Fruit fly (Drosophila melanogaster) whole organism, embryonic: Measurements from ENCODE around the gene CG6843.

Experiments
- Abd-B ChIP-seq: fragments of 200-800 bp; sonication (Bioruptor generic); optimal IDR thresholded peaks from 2 replicates; lab custom pipeline; 2018; ENCODE audit warnings: missing biosample characterization, mild to moderate bottlenecking, missing genetic modification characterization, moderate library complexity
- CG10959 ChIP-seq: fragments of 200-800 bp; sonication (Bioruptor generic); IDR thresholded peaks from 2 replicates; pipeline ENCODE4 v1.3.6; 2022; ENCODE audit warnings: missing biosample characterization, missing genetic modification characterization
- CG11093 ChIP-seq: fragments of 200-800 bp; sonication (Bioruptor generic); IDR thresholded peaks from 3 replicates; pipeline ENCODE4 v1.3.6; 2022; ENCODE audit warnings: missing biosample characterization, missing genetic modification characterization
- CG11695 ChIP-seq: fragments of 200-800 bp; sonication (Bioruptor generic); IDR thresholded peaks from 3 replicates; pipeline ENCODE4 v1.3.6; 2022; ENCODE audit warnings: missing biosample characterization, missing genetic modification characterization
- CG12769 ChIP-seq: fragments of 200-800 bp; sonication (Bioruptor generic); optimal IDR thresholded peaks from 2 replicates; lab custom pipeline; 2019; ENCODE audit warnings: missing biosample characterization, mild to moderate bottlenecking, missing genetic modification characterization, moderate library complexity
- CG13296 ChIP-seq: fragments of 200-800 bp; sonication (Bioruptor generic); optimal IDR thresholded peaks from 3 replicates; lab custom pipeline; 2018; ENCODE audit warnings: missing biosample characterization, mild to moderate bottlenecking, missing genetic modification characterization
- CG14965 ChIP-seq: fragments of 200-800 bp; sonication (Bioruptor generic); optimal IDR thresholded peaks from 2 replicates; lab custom pipeline; 2016; ENCODE audit warnings: missing biosample characterization, missing genetic modification characterization, borderline replicate concordance
- CG1603 ChIP-seq: fragments of 200-800 bp; sonication (Bioruptor generic); optimal IDR thresholded peaks from 2 replicates; lab custom pipeline; 2019; ENCODE audit warnings: missing biosample characterization, mild to moderate bottlenecking, missing genetic modification characterization, moderate library complexity
- CG16863 ChIP-seq: fragments of 200-800 bp; sonication (Bioruptor generic); optimal IDR thresholded peaks from 3 replicates; lab custom pipeline; 2016; ENCODE audit warnings: missing biosample characterization, missing genetic modification characterization
- CG2116 ChIP-seq: fragments of 200-800 bp; sonication (Bioruptor generic); optimal IDR thresholded peaks from 3 replicates; lab custom pipeline; 2018; ENCODE audit warnings: missing biosample characterization, mild to moderate bottlenecking, missing genetic modification characterization
- CG2120 ChIP-seq: fragments of 200-800 bp; sonication (Bioruptor generic); optimal IDR thresholded peaks from 3 replicates; lab custom pipeline; 2016; ENCODE audit warnings: missing biosample characterization, missing genetic modification characterization
- CG2678 ChIP-seq: fragments of 200-800 bp; sonication (Bioruptor generic); optimal IDR thresholded peaks from 3 replicates; lab custom pipeline; 2019; ENCODE audit warnings: missing biosample characterization, mild to moderate bottlenecking, missing genetic modification characterization, moderate library complexity
- CG2889 ChIP-seq: fragments of 200-800 bp; sonication (Bioruptor generic); IDR thresholded peaks from 3 replicates; pipeline ENCODE4 v1.3.6; 2022; ENCODE audit warnings: missing biosample characterization, missing genetic modification characterization
- CG3163 ChIP-seq: fragments of 200-800 bp; sonication (Bioruptor generic); optimal IDR thresholded peaks from 3 replicates; lab custom pipeline; 2016; ENCODE audit warnings: missing biosample characterization, missing genetic modification characterization
- CG34422 ChIP-seq: fragments of 200-800 bp; sonication (Bioruptor generic); IDR thresholded peaks from 3 replicates; pipeline ENCODE4 v1.3.6; 2022; ENCODE audit warnings: missing biosample characterization, missing genetic modification characterization
- CG4360 ChIP-seq: fragments of 200-800 bp; sonication (Bioruptor generic); IDR thresholded peaks from 2 replicates; pipeline ENCODE4 v1.3.6; 2022; ENCODE audit warnings: missing biosample characterization, missing genetic modification characterization
- CG4707 ChIP-seq: fragments of 200-800 bp; sonication (Bioruptor generic); optimal IDR thresholded peaks from 2 replicates; lab custom pipeline; 2018; ENCODE audit warnings: missing biosample characterization, mild to moderate bottlenecking, missing genetic modification characterization, moderate library complexity
- CG4820 ChIP-seq: fragments of 200-800 bp; sonication (Bioruptor generic); optimal IDR thresholded peaks from 3 replicates; lab custom pipeline; 2016; ENCODE audit warnings: missing biosample characterization, missing genetic modification characterization
- CG4854 ChIP-seq: fragments of 200-800 bp; sonication (Bioruptor generic); optimal IDR thresholded peaks from 2 replicates; lab custom pipeline; 2016; ENCODE audit warnings: missing biosample characterization, missing genetic modification characterization, inconsistent platforms
- CG6654 ChIP-seq: fragments of 200-800 bp; sonication (Bioruptor generic); optimal IDR thresholded peaks from 2 replicates; lab custom pipeline; 2017; ENCODE audit warnings: missing biosample characterization, mild to moderate bottlenecking, missing genetic modification characterization
- CG6683 ChIP-seq: fragments of 200-800 bp; sonication (Bioruptor generic); optimal IDR thresholded peaks from 2 replicates; lab custom pipeline; 2017; ENCODE audit warnings: missing biosample characterization, mild to moderate bottlenecking, missing genetic modification characterization, missing genetic modification reagents
- CG6813 ChIP-seq: fragments of 200-800 bp; sonication (Bioruptor generic); optimal IDR thresholded peaks from 2 replicates; lab custom pipeline; 2017; ENCODE audit warnings: missing biosample characterization, missing genetic modification characterization, mild to moderate bottlenecking, moderate library complexity, missing genetic modification reagents
- CG6854 ChIP-seq: fragments of 200-800 bp; sonication (Bioruptor generic); optimal IDR thresholded peaks from 3 replicates; lab custom pipeline; 2017; ENCODE audit warnings: missing biosample characterization, mild to moderate bottlenecking, missing genetic modification characterization
- CG7786 ChIP-seq: fragments of 200-800 bp; sonication (Bioruptor generic); optimal IDR thresholded peaks from 2 replicates; lab custom pipeline; 2016; ENCODE audit warnings: missing biosample characterization, missing genetic modification characterization
- CG8290 ChIP-seq, 3 experiments: fragments of 200-800 bp; sonication (Bioruptor generic); optimal IDR thresholded peaks; 2 replicates each; lab custom pipeline; 2016 to 2019; ENCODE audit warnings: missing biosample characterization in 3 of 3, missing genetic modification characterization in 3 of 3, mild to moderate bottlenecking in 2 of 3, moderate library complexity in 1 of 3
- CG9932 ChIP-seq: fragments of 200-800 bp; sonication (Bioruptor generic); IDR thresholded peaks from 2 replicates; pipeline ENCODE4 v1.3.6; 2022; ENCODE audit warnings: missing biosample characterization, missing genetic modification characterization
- CTCF ChIP-seq: fragments of 200-800 bp; sonication (Bioruptor generic); optimal IDR thresholded peaks from 2 replicates; lab custom pipeline; 2017; ENCODE audit warnings: missing biosample characterization, mild to moderate bottlenecking, missing genetic modification characterization, moderate library complexity
- Mes4 ChIP-seq: fragments of 200-800 bp; sonication (Bioruptor generic); optimal IDR thresholded peaks from 2 replicates; lab custom pipeline; 2016; ENCODE audit warnings: missing biosample characterization, missing genetic modification characterization
- Neu2 ChIP-seq: fragments of 200-800 bp; sonication (Bioruptor generic); optimal IDR thresholded peaks from 3 replicates; lab custom pipeline; 2016; ENCODE audit warnings: missing biosample characterization, missing genetic modification characterization, borderline replicate concordance
- Nf-YC ChIP-seq: fragments of 200-800 bp; optimal IDR thresholded peaks from 3 replicates; lab custom pipeline; 2019; ENCODE audit warnings: missing biosample characterization, mild to moderate bottlenecking, missing genetic modification characterization, moderate library complexity
- Pdp1 ChIP-seq, 2 experiments: fragments of 200-800 bp; sonication (Bioruptor generic); optimal IDR thresholded peaks; 3 replicates each; lab custom pipeline; 2016; ENCODE audit warnings: missing biosample characterization in 2 of 2, missing genetic modification characterization in 2 of 2, mild to moderate bottlenecking in 1 of 2, moderate library complexity in 1 of 2
- Scr ChIP-seq: fragments of 200-800 bp; sonication (Bioruptor generic); IDR thresholded peaks from 2 replicates; pipeline ENCODE4 v1.3.6; 2022; ENCODE audit warnings: missing biosample characterization, missing genetic modification characterization; ENCODE audit not compliant: partially characterized antibody
- Side ChIP-seq: fragments of 200-800 bp; sonication (Bioruptor generic); optimal IDR thresholded peaks from 2 replicates; lab custom pipeline; 2016; ENCODE audit warnings: missing biosample characterization, missing genetic modification characterization
- Stat92E ChIP-seq, 3 experiments: fragments of >200 bp in 2 of 3; fragments of 200-800 bp in 1 of 3; sonication (Bioruptor generic) in 1 of 3; optimal IDR thresholded peaks; 2 replicates each; lab custom pipeline; 2017 to 2019; ENCODE audit warnings: missing biosample characterization in 3 of 3, missing genetic modification characterization in 3 of 3, mild to moderate bottlenecking in 1 of 3, moderate library complexity in 1 of 3
- az2 ChIP-seq: fragments of 200-800 bp; sonication (Bioruptor generic); optimal IDR thresholded peaks from 3 replicates; lab custom pipeline; 2016; ENCODE audit warnings: missing biosample characterization, missing genetic modification characterization
- cas ChIP-seq: fragments of 200-800 bp; sonication (Bioruptor generic); IDR thresholded peaks from 2 replicates; pipeline ENCODE4 v1.3.6; 2022; ENCODE audit warnings: missing biosample characterization, missing genetic modification characterization
- fd64A ChIP-seq: fragments of 200-800 bp; sonication (Bioruptor generic); optimal IDR thresholded peaks from 3 replicates; lab custom pipeline; 2018; ENCODE audit warnings: missing biosample characterization, mild to moderate bottlenecking, missing genetic modification characterization
- fd96Cb ChIP-seq: fragments of 200-800 bp; sonication (Bioruptor generic); optimal IDR thresholded peaks from 2 replicates; lab custom pipeline; 2018; ENCODE audit warnings: missing biosample characterization, mild to moderate bottlenecking, missing genetic modification characterization, moderate library complexity
- fu2 ChIP-seq: fragments of 200-800 bp; sonication (Bioruptor generic); optimal IDR thresholded peaks from 2 replicates; lab custom pipeline; 2016; ENCODE audit warnings: missing biosample characterization, missing genetic modification characterization
- grau ChIP-seq: fragments of 200-800 bp; optimal IDR thresholded peaks from 3 replicates; lab custom pipeline; 2019; ENCODE audit warnings: missing biosample characterization, mild to moderate bottlenecking, missing genetic modification characterization, moderate library complexity
- klu ChIP-seq: fragments of 200-800 bp; sonication (Bioruptor generic); IDR thresholded peaks from 2 replicates; pipeline ENCODE4 v1.3.6; 2022; ENCODE audit warnings: missing biosample characterization, missing genetic modification characterization
- kni ChIP-seq: fragments of 200-800 bp; sonication (Bioruptor generic); optimal IDR thresholded peaks from 3 replicates; lab custom pipeline; 2017; ENCODE audit warnings: mild to moderate bottlenecking, missing biosample characterization, missing genetic modification reagents, missing genetic modification characterization
- nmo ChIP-seq: fragments of 200-800 bp; sonication (Bioruptor generic); optimal IDR thresholded peaks from 2 replicates; lab custom pipeline; 2018; ENCODE audit warnings: missing biosample characterization, mild to moderate bottlenecking, missing genetic modification characterization, moderate library complexity
- pnt ChIP-seq: fragments of 200-800 bp; sonication (Bioruptor generic); optimal IDR thresholded peaks from 3 replicates; lab custom pipeline; 2016; ENCODE audit warnings: missing biosample characterization, missing genetic modification characterization
- prd ChIP-seq, 3 experiments: fragments of >200 bp in 2 of 3; fragments of 200-800 bp in 1 of 3; sonication (Bioruptor generic) in 1 of 3; optimal IDR thresholded peaks in 2 of 3; IDR thresholded peaks in 1 of 3; 2 replicates in 2 of 3; 3 replicates in 1 of 3; pipeline versions ENCODE4 v1.3.6 to Lab custom; 2017 to 2022; ENCODE audit warnings: missing biosample characterization in 1 of 3, missing genetic modification characterization in 1 of 3
- pzg ChIP-seq: fragments of 200-800 bp; sonication (Bioruptor generic); optimal IDR thresholded peaks from 3 replicates; lab custom pipeline; 2018; ENCODE audit warnings: missing biosample characterization, mild to moderate bottlenecking, missing genetic modification characterization, moderate library complexity
- run ChIP-seq: fragments of 200-800 bp; sonication (Bioruptor generic); optimal IDR thresholded peaks from 3 replicates; lab custom pipeline; 2018; ENCODE audit warnings: missing biosample characterization, mild to moderate bottlenecking, missing genetic modification characterization
- sqz ChIP-seq: fragments of 200-800 bp; sonication (Bioruptor generic); optimal IDR thresholded peaks from 3 replicates; lab custom pipeline; 2018; ENCODE audit warnings: missing biosample characterization, mild to moderate bottlenecking, missing genetic modification characterization
- stc ChIP-seq: fragments of 200-800 bp; sonication (Bioruptor generic); IDR thresholded peaks from 2 replicates; pipeline ENCODE4 v1.3.6; 2022; ENCODE audit warnings: missing biosample characterization, missing genetic modification characterization
- tgo ChIP-seq: fragments of 200-800 bp; sonication (Bioruptor generic); IDR thresholded peaks from 3 replicates; pipeline ENCODE4 v1.3.6; 2022; ENCODE audit warnings: missing biosample characterization, missing genetic modification characterization
- wdn ChIP-seq: fragments of 200-800 bp; sonication (Bioruptor generic); IDR thresholded peaks from 2 replicates; pipeline ENCODE4 v1.3.6; 2022; ENCODE audit warnings: missing biosample characterization, missing genetic modification characterization

The CG6843 gene

DNA sequence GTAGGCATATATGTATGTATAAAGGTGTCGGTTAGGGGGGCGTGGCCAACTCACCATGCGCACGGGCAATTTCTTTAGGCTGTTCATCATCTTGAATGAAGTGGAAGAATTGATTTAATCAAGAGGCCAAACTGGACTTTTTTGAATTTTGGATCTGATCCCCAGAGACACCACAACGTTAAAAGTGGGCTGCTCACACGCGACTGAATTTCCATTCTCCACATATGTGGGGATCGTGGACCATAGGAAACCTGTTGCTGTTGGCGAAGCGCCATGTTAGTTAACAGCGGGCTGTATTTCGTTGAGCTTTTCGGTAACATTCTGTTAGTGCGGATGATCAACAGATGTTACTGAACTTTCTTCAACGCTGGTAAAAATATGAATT lies 3.3 kb upstream of the CG6843 start, which contains the start of gene CG3902 (continued):
- TF ChIP-seq grau (tag; lab: Kevin White, UChicago), result no peak
- TF ChIP-seq CG16863 (GFP tag; lab: Kevin White, UChicago), result no peak
- no peak for TF ChIP-seq CG14965 (GFP tag; lab: Kevin White, UChicago)
- no peak for TF ChIP-seq CG2889 (GFP tag; lab: Robert Waterston, UW)
- TF ChIP-seq Stat92E (GFP tag; optimal IDR thresholded peaks at IDR 0.05; lab: Kevin White, UChicago), result peak in 1 of 3 experiments; percentile 23
- no peak for TF ChIP-seq CG34422 (GFP tag; lab: Robert Waterston, UW)
- TF ChIP-seq Abd-B (GFP tag; lab: Kevin White, UChicago), result no peak
- TF ChIP-seq CG6854 (GFP tag; lab: Kevin White, UChicago), result peak; percentile 10
- TF ChIP-seq CG11695 (GFP tag; lab: Robert Waterston, UW), result no peak
- no peak for TF ChIP-seq CG8290 (GFP tag; optimal IDR thresholded peaks at IDR 0.05; lab: Kevin White, UChicago)
- TF ChIP-seq CG8290 (tag; optimal IDR thresholded peaks at IDR 0.05; lab: Kevin White, UChicago), result peak in 1 of 2 experiments; percentile 79
- no peak for TF ChIP-seq az2
- no peak for TF ChIP-seq CG9932 (GFP tag; lab: Robert Waterston, UW)
- no peak for TF ChIP-seq CG4820 (GFP tag; lab: Kevin White, UChicago)
- no peak for TF ChIP-seq CG4854
- peak; percentile 82 for TF ChIP-seq CG12769 (tag; lab: Kevin White, UChicago)
- TF ChIP-seq CG4360 (GFP tag; lab: Robert Waterston, UW), result no peak
- peak; percentile 47 for TF ChIP-seq CG13296 (GFP tag; lab: Kevin White, UChicago)
- TF ChIP-seq fu2, result no peak
- TF ChIP-seq wdn (GFP tag; lab: Robert Waterston, UW), result no peak
- no peak for TF ChIP-seq Nf-YC
- TF ChIP-seq CG6813 (GFP tag; lab: Kevin White, UChicago), result no peak
- TF ChIP-seq prd (optimal IDR thresholded peaks at IDR 0.05; lab: Kevin White, UChicago), result no peak
- no peak for TF ChIP-seq prd (GFP tag; IDR thresholded peaks at IDR 0.05; lab: Robert Waterston, UW)
- no peak for TF ChIP-seq CG2116 (GFP tag; lab: Kevin White, UChicago)
- no peak for TF ChIP-seq klu
- no peak for TF ChIP-seq Side (GFP tag; lab: Kevin White, UChicago)
- peak; percentile 13; the same call in 1 of the 2 replicates for TF ChIP-seq stc (GFP tag; lab: Robert Waterston, UW)
- no peak for TF ChIP-seq nmo (GFP tag; lab: Kevin White, UChicago)
- no peak for TF ChIP-seq Scr (GFP tag; lab: Robert Waterston, UW)
- no peak for TF ChIP-seq sqz (GFP tag; lab: Kevin White, UChicago)
- no peak for TF ChIP-seq CG10959
- TF ChIP-seq Mes4 (GFP tag; lab: Kevin White, UChicago), result no peak
- no peak for TF ChIP-seq run (tag; lab: Kevin White, UChicago)
- TF ChIP-seq pzg (GFP tag; lab: Kevin White, UChicago), result no peak
- TF ChIP-seq CTCF (GFP tag; lab: Kevin White, UChicago), result peak; percentile 48
- TF ChIP-seq tgo (GFP tag; lab: Robert Waterston, UW), result no peak
- no peak for TF ChIP-seq cas (GFP tag; lab: Robert Waterston, UW)
- TF ChIP-seq CG2678, result peak; percentile 28
- peak; percentile 33 for TF ChIP-seq fd64A (GFP tag; lab: Kevin White, UChicago)
- TF ChIP-seq CG6654 (GFP tag; lab: Kevin White, UChicago), result no peak
- TF ChIP-seq pnt, result no peak
- TF ChIP-seq CG2120 (GFP tag; lab: Kevin White, UChicago), result peak; percentile 3
- TF ChIP-seq CG7786 (GFP tag; lab: Kevin White, UChicago), result no peak
- TF ChIP-seq CG6683 (GFP tag; lab: Kevin White, UChicago), result no peak
- TF ChIP-seq CG11093, result no peak
- no peak for TF ChIP-seq kni (GFP tag; lab: Kevin White, UChicago)
- TF ChIP-seq CG1603 (tag; lab: Kevin White, UChicago), result peak; percentile 29
- no peak for TF ChIP-seq CG3163
- no peak for TF ChIP-seq Pdp1 (GFP tag; optimal IDR thresholded peaks at IDR 0.05; lab: Kevin White, UChicago)
- no peak for TF ChIP-seq fd96Cb (tag; lab: Kevin White, UChicago)
- TF ChIP-seq Neu2 (GFP tag; lab: Kevin White, UChicago), result no peak
- peak; percentile 7 for TF ChIP-seq CG4707 (GFP tag; lab: Kevin White, UChicago)
